Worm (Caenorhabditis elegans): ENCODE data around the gene wdr-48.

DNA sequence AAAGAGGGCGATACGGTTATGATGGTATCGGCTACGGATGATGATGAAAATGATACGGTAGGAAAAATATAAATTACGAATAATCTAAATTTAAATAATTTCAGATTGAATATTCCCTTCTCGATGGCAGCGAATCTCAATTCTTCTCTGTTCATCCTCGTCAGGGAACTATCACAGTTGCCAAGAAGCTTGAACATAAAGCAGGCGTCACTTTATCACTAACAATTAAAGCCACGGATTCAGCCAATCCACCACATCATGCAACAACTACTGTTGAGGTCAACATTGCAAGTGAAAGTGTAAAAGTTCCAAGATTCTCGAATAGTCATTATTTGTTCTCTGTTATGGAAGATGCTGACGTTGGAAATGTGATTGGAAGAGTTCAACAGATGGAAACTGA is 47.7 kb upstream of the wdr-48 start:
- no peak for TF ChIP-seq unc-62 (GFP tag; optimal IDR thresholded peaks at IDR 0.05)
- no peak for TF ChIP-seq sea-2 (GFP tag; IDR thresholded peaks at IDR 0.05)
- no peak for TF ChIP-seq lsy-27 (tag; optimal IDR thresholded peaks at IDR 0.05; ENCODE audit: borderline replicate concordance, insufficient read depth)

All from whole organism, young adult.